Fruit fly (Drosophila melanogaster) whole organism, embryonic: ENCODE results near the gene CSN5.
A peak's percentile ranks its signal among the peaks of the same experiment; 100 is the strongest.

Experiments used
- Adf1 ChIP-seq: fragments of 200-800 bp; sonication (Bioruptor generic); IDR thresholded peaks from 2 replicates; pipeline ENCODE4 v1.3.6; 2022; ENCODE audit warnings: missing biosample characterization, missing genetic modification characterization
- Antp ChIP-seq: fragments of 200-800 bp; sonication (Bioruptor generic); optimal IDR thresholded peaks from 3 replicates; lab custom pipeline; 2016; ENCODE audit warnings: missing biosample characterization, missing genetic modification characterization
- Bgb ChIP-seq: fragments of 200-800 bp; sonication (Bioruptor generic); IDR thresholded peaks from 2 replicates; pipeline ENCODE4 v1.3.6; 2022; ENCODE audit warnings: missing biosample characterization, missing genetic modification characterization; ENCODE audit not compliant: partially characterized antibody
- CG10366 ChIP-seq: fragments of 200-800 bp; sonication (Bioruptor generic); IDR thresholded peaks from 2 replicates; pipeline ENCODE4 v1.3.6; 2022; ENCODE audit warnings: missing biosample characterization, missing genetic modification characterization
- CG10431 ChIP-seq: fragments of 200-800 bp; sonication (Bioruptor generic); optimal IDR thresholded peaks from 3 replicates; lab custom pipeline; 2018; ENCODE audit warnings: missing biosample characterization, mild to moderate bottlenecking, missing genetic modification characterization
- CG10654 ChIP-seq: fragments of 200-800 bp; sonication (Bioruptor generic); optimal IDR thresholded peaks from 2 replicates; lab custom pipeline; 2016; ENCODE audit warnings: missing biosample characterization, missing genetic modification characterization
- CG12155 ChIP-seq: fragments of 200-800 bp; sonication (Bioruptor generic); optimal IDR thresholded peaks from 3 replicates; lab custom pipeline; 2016; ENCODE audit warnings: missing biosample characterization, missing genetic modification characterization
- CG12391 ChIP-seq: fragments of 200-800 bp; sonication (Bioruptor generic); optimal IDR thresholded peaks from 3 replicates; lab custom pipeline; 2018; ENCODE audit warnings: missing biosample characterization, mild to moderate bottlenecking, missing genetic modification characterization, moderate library complexity
- CG13624 ChIP-seq: fragments of 200-800 bp; sonication (Bioruptor generic); optimal IDR thresholded peaks from 2 replicates; lab custom pipeline; 2016; ENCODE audit warnings: missing biosample characterization, missing genetic modification characterization
- CG16779 ChIP-seq: fragments of 200-800 bp; sonication (Bioruptor generic); IDR thresholded peaks from 2 replicates; pipeline ENCODE4 v1.3.6; 2022; ENCODE audit warnings: missing biosample characterization, missing genetic modification characterization
- CG16863 ChIP-seq: fragments of 200-800 bp; sonication (Bioruptor generic); optimal IDR thresholded peaks from 3 replicates; lab custom pipeline; 2016; ENCODE audit warnings: missing biosample characterization, missing genetic modification characterization
- CG17328 ChIP-seq: fragments of 200-800 bp; sonication (Bioruptor generic); IDR thresholded peaks from 2 replicates; pipeline ENCODE4 v1.3.6; 2022; ENCODE audit warnings: missing biosample characterization, missing genetic modification characterization
- CG18011 ChIP-seq: fragments of 200-800 bp; sonication (Bioruptor generic); optimal IDR thresholded peaks from 2 replicates; lab custom pipeline; 2017; ENCODE audit warnings: missing biosample characterization, missing genetic modification characterization, mild to moderate bottlenecking, moderate library complexity, missing genotype
- CG1832 ChIP-seq: fragments of 200-800 bp; sonication (Bioruptor generic); optimal IDR thresholded peaks from 2 replicates; lab custom pipeline; 2017; ENCODE audit warnings: missing biosample characterization, mild to moderate bottlenecking, missing genetic modification characterization, inconsistent platforms
- CG18619 ChIP-seq: fragments of 200-800 bp; sonication (Bioruptor generic); optimal IDR thresholded peaks from 3 replicates; lab custom pipeline; 2017; ENCODE audit warnings: missing biosample characterization, mild to moderate bottlenecking, missing genetic modification characterization
- CG2678 ChIP-seq: fragments of 200-800 bp; sonication (Bioruptor generic); optimal IDR thresholded peaks from 3 replicates; lab custom pipeline; 2019; ENCODE audit warnings: missing biosample characterization, mild to moderate bottlenecking, missing genetic modification characterization, moderate library complexity
- CG8478 ChIP-seq: fragments of >200 bp; optimal IDR thresholded peaks from 2 replicates; lab custom pipeline; 2018
- CG8924 ChIP-seq: fragments of 200-800 bp; optimal IDR thresholded peaks from 3 replicates; lab custom pipeline; 2019; ENCODE audit warnings: missing biosample characterization, mild to moderate bottlenecking, missing genetic modification characterization, moderate library complexity
- Deaf1 ChIP-seq: fragments of 200-800 bp; optimal IDR thresholded peaks from 3 replicates; lab custom pipeline; 2019; ENCODE audit warnings: missing biosample characterization, mild to moderate bottlenecking, missing genetic modification characterization, moderate library complexity
- Dll ChIP-seq: fragments of 200-800 bp; sonication (Bioruptor generic); IDR thresholded peaks from 4 replicates; pipeline ENCODE4 v1.3.6; 2022; ENCODE audit warnings: missing biosample characterization, missing genetic modification characterization; ENCODE audit not compliant: partially characterized antibody
- Gug ChIP-seq: fragments of 200-800 bp; sonication (Bioruptor generic); IDR thresholded peaks from 4 replicates; pipeline ENCODE4 v1.3.6; 2022; ENCODE audit warnings: missing biosample characterization, missing genetic modification characterization
- HLH54F ChIP-seq: fragments of 200-800 bp; sonication (Bioruptor generic); optimal IDR thresholded peaks from 3 replicates; lab custom pipeline; 2016; ENCODE audit warnings: missing biosample characterization, missing genetic modification characterization
- Nf-YB ChIP-seq: fragments of 200-800 bp; sonication (Bioruptor generic); optimal IDR thresholded peaks from 3 replicates; lab custom pipeline; 2019; ENCODE audit warnings: missing biosample characterization, mild to moderate bottlenecking, missing genetic modification characterization, moderate library complexity
- Nf-YC ChIP-seq: fragments of 200-800 bp; optimal IDR thresholded peaks from 3 replicates; lab custom pipeline; 2019; ENCODE audit warnings: missing biosample characterization, mild to moderate bottlenecking, missing genetic modification characterization, moderate library complexity
- Optix ChIP-seq: fragments of 200-800 bp; sonication (Bioruptor generic); IDR thresholded peaks from 3 replicates; pipeline ENCODE4 v1.3.6; 2022; ENCODE audit warnings: missing biosample characterization, missing genetic modification characterization
- Ravus ChIP-seq: fragments of 200-800 bp; sonication (Bioruptor generic); IDR thresholded peaks from 2 replicates; pipeline ENCODE4 v1.3.6; 2022; ENCODE audit warnings: missing biosample characterization, missing genetic modification characterization
- Rfx ChIP-seq: fragments of 200-800 bp; sonication (Bioruptor generic); IDR thresholded peaks from 2 replicates; pipeline ENCODE4 v1.3.6; 2022; ENCODE audit warnings: missing biosample characterization, missing genetic modification characterization
- caup ChIP-seq: fragments of 200-800 bp; sonication (Bioruptor generic); optimal IDR thresholded peaks from 3 replicates; lab custom pipeline; 2017; ENCODE audit warnings: missing biosample characterization, mild to moderate bottlenecking, missing genetic modification characterization, moderate library complexity; ENCODE audit not compliant: severe bottlenecking
- corto ChIP-seq: fragments of 200-800 bp; sonication (Bioruptor generic); optimal IDR thresholded peaks from 2 replicates; lab custom pipeline; 2016; ENCODE audit warnings: missing biosample characterization, mild to moderate bottlenecking, missing genetic modification characterization, moderate library complexity
- crol ChIP-seq: fragments of 200-800 bp; sonication (Bioruptor generic); IDR thresholded peaks from 2 replicates; pipeline ENCODE4 v1.3.6; 2022; ENCODE audit warnings: missing biosample characterization, missing genetic modification characterization
- ems ChIP-seq: fragments of 200-800 bp; sonication (Bioruptor generic); optimal IDR thresholded peaks from 3 replicates; lab custom pipeline; 2016; ENCODE audit warnings: missing biosample characterization, missing genetic modification characterization
- esg ChIP-seq: fragments of 200-800 bp; sonication (Bioruptor generic); conservative IDR thresholded peaks from 2 replicates; pipeline ENCODE4 v1.3.6; 2022; ENCODE audit warnings: missing biosample characterization, missing genetic modification characterization
- ewg ChIP-seq: fragments of 200-800 bp; sonication (Bioruptor generic); optimal IDR thresholded peaks from 3 replicates; lab custom pipeline; 2017; ENCODE audit warnings: mild to moderate bottlenecking, missing biosample characterization, missing genetic modification reagents, missing genetic modification characterization
- knrl ChIP-seq: fragments of 200-800 bp; sonication (Bioruptor generic); IDR thresholded peaks from 3 replicates; pipeline ENCODE4 v1.3.6; 2022; ENCODE audit warnings: missing biosample characterization, missing genetic modification characterization; ENCODE audit not compliant: partially characterized antibody
- lbe ChIP-seq: fragments of 200-800 bp; sonication (Bioruptor generic); optimal IDR thresholded peaks from 2 replicates; lab custom pipeline; 2016; ENCODE audit warnings: missing biosample characterization, mild to moderate bottlenecking, missing genetic modification characterization
- nerfin-2 ChIP-seq: fragments of 200-800 bp; sonication (Bioruptor generic); IDR thresholded peaks from 2 replicates; pipeline ENCODE4 v1.3.6; 2022; ENCODE audit warnings: missing biosample characterization, missing genetic modification characterization; ENCODE audit not compliant: partially characterized antibody
- nom ChIP-seq: fragments of 200-800 bp; sonication (Bioruptor generic); optimal IDR thresholded peaks from 2 replicates; lab custom pipeline; 2017; ENCODE audit warnings: missing biosample characterization, missing genetic modification characterization, mild to moderate bottlenecking, moderate library complexity, missing genetic modification reagents
- org-1 ChIP-seq: fragments of 200-800 bp; sonication (Bioruptor generic); optimal IDR thresholded peaks from 2 replicates; lab custom pipeline; 2017; ENCODE audit warnings: missing biosample characterization, missing genetic modification characterization
- phol ChIP-seq: fragments of 200-800 bp; sonication (Bioruptor generic); optimal IDR thresholded peaks from 3 replicates; lab custom pipeline; 2018; ENCODE audit warnings: missing biosample characterization, mild to moderate bottlenecking, missing genetic modification characterization, moderate library complexity
- pros ChIP-seq: fragments of 200-800 bp; sonication (Bioruptor generic); optimal IDR thresholded peaks from 3 replicates; lab custom pipeline; 2019; ENCODE audit warnings: missing biosample characterization, mild to moderate bottlenecking, missing genetic modification characterization, moderate library complexity
- pum ChIP-seq: fragments of 200-800 bp; sonication (Bioruptor generic); optimal IDR thresholded peaks from 2 replicates; lab custom pipeline; 2016; ENCODE audit warnings: missing biosample characterization, missing genetic modification characterization
- rib ChIP-seq: fragments of 200-800 bp; sonication (Bioruptor generic); IDR thresholded peaks from 2 replicates; pipeline ENCODE4 v1.3.6; 2022; ENCODE audit warnings: missing biosample characterization, missing genetic modification characterization
- sens ChIP-seq: fragments of 200-800 bp; sonication (Bioruptor generic); peaks from one replicate; lab custom pipeline; 2016; ENCODE audit warnings: missing biosample characterization, missing genetic modification characterization
- seq ChIP-seq: fragments of 200-800 bp; sonication (Bioruptor generic); IDR thresholded peaks from 2 replicates; pipeline ENCODE4 v1.3.6; 2022; ENCODE audit warnings: missing biosample characterization, missing genetic modification characterization
- sna ChIP-seq: fragments of 200-800 bp; sonication (Bioruptor generic); IDR thresholded peaks from 2 replicates; pipeline ENCODE4 v1.3.6; 2022; ENCODE audit warnings: missing biosample characterization, missing genetic modification characterization; ENCODE audit not compliant: partially characterized antibody
- sob ChIP-seq: fragments of 200-800 bp; sonication (Bioruptor generic); IDR thresholded peaks from 2 replicates; pipeline ENCODE4 v1.3.6; 2022; ENCODE audit warnings: missing biosample characterization, missing genetic modification characterization
- tna ChIP-seq: fragments of 200-800 bp; sonication (Bioruptor generic); IDR thresholded peaks from 2 replicates; pipeline ENCODE4 v1.3.6; 2022; ENCODE audit warnings: missing biosample characterization, missing genetic modification characterization; ENCODE audit not compliant: partially characterized antibody
- twi ChIP-seq: fragments of 200-800 bp; optimal IDR thresholded peaks from 2 replicates; lab custom pipeline; 2019; ENCODE audit warnings: missing biosample characterization, mild to moderate bottlenecking, missing genetic modification characterization, moderate library complexity
- yki ChIP-seq: fragments of >200 bp; optimal IDR thresholded peaks from 3 replicates; lab custom pipeline; 2018
- z ChIP-seq: fragments of 200-800 bp; sonication (Bioruptor generic); IDR thresholded peaks from 3 replicates; pipeline ENCODE4 v1.3.6; 2022; ENCODE audit warnings: missing biosample characterization, missing genetic modification characterization

CSN5 gene

dm6 chr3R:16423323-16423722 is 46.6 kb upstream of the CSN5 start (continued):
- TF ChIP-seq sna (GFP tag; lab: Robert Waterston, UW) (no peak), knrl (0 out of 3 replicates have a peak, but pooled peaks have one; percentile 20), Bgb (GFP tag; lab: Robert Waterston, UW) (peak; percentile 35; the same call in 1 of the 2 replicates), Deaf1 (tag; lab: Kevin White, UChicago) (no peak), CG8924 (tag; lab: Kevin White, UChicago) (peak; percentile 23), Nf-YB (GFP tag; lab: Kevin White, UChicago) (peak; percentile 93), nom (GFP tag; lab: Kevin White, UChicago) (peak; percentile 37), crol (GFP tag; lab: Robert Waterston, UW) (0 out of 2 replicates have a peak, but pooled peaks have one; percentile 19), phol (tag; lab: Kevin White, UChicago) (peak; percentile 12), Antp (GFP tag; lab: Kevin White, UChicago) (no peak), CG1832 (peak; percentile 90), CG8478 (lab: Kevin White, UChicago) (peak; percentile 59), ewg (peak; percentile 36), CG10431 (no peak), tna (GFP tag; lab: Robert Waterston, UW) (peak; percentile 52; the same call in 1 of the 2 replicates), seq (GFP tag; lab: Robert Waterston, UW) (peak; percentile 78; the same call in 1 of the 2 replicates), z (peak; percentile 98), pros (GFP tag; lab: Kevin White, UChicago) (peak; percentile 74), Adf1 (peak; percentile 59)

- TF ChIP-seq Optix (GFP tag; lab: Robert Waterston, UW) (no peak), yki (lab: Kevin White, UChicago) (no peak), sob (GFP tag; lab: Robert Waterston, UW) (no peak), twi (tag; lab: Kevin White, UChicago) (no peak), HLH54F (GFP tag; lab: Kevin White, UChicago) (no peak), sens (peak; percentile 7), nerfin-2 (GFP tag; lab: Robert Waterston, UW) (no peak), CG17328 (GFP tag; lab: Robert Waterston, UW) (no peak), Nf-YC (tag; lab: Kevin White, UChicago) (peak; percentile 84), ems (GFP tag; lab: Kevin White, UChicago) (no peak), org-1 (GFP tag; lab: Kevin White, UChicago) (no peak), CG10366 (GFP tag; lab: Robert Waterston, UW) (no peak), CG8478 (lab: Kevin White, UChicago) (no peak), CG10654 (no peak), rib (GFP tag; lab: Robert Waterston, UW) (no peak), lbe (no peak), pum (no peak), caup (no peak), Rfx (GFP tag; lab: Robert Waterston, UW) (no peak), CG12155 (GFP tag; lab: Kevin White, UChicago) (no peak), Dll (GFP tag; lab: Robert Waterston, UW) (no peak), CG18011 (GFP tag; lab: Kevin White, UChicago) (no peak), CG1832 (no peak), Gug (GFP tag; lab: Robert Waterston, UW) (no peak), esg (GFP tag; lab: Robert Waterston, UW) (no peak), CG18619 (GFP tag; lab: Kevin White, UChicago) (no peak), CG2678 (tag; lab: Kevin White, UChicago) (no peak), CG16779 (no peak), CG12391 (no peak), nom (GFP tag; lab: Kevin White, UChicago) (no peak), Ravus (GFP tag; lab: Robert Waterston, UW) (no peak), crol (GFP tag; lab: Robert Waterston, UW) (peak; percentile 31; the same call in 1 of the 2 replicates), CG16863 (no peak), corto (GFP tag; lab: Kevin White, UChicago) (no peak), CG13624 (GFP tag; lab: Kevin White, UChicago) (no peak)
Observed at dm6 chr3R:16427520-16427919, 42.4 kb upstream of the CSN5 start.
